Worm (Caenorhabditis elegans): ENCODE measurements around the gene slc-25A26.

slc-25A26 gene

DNA sequence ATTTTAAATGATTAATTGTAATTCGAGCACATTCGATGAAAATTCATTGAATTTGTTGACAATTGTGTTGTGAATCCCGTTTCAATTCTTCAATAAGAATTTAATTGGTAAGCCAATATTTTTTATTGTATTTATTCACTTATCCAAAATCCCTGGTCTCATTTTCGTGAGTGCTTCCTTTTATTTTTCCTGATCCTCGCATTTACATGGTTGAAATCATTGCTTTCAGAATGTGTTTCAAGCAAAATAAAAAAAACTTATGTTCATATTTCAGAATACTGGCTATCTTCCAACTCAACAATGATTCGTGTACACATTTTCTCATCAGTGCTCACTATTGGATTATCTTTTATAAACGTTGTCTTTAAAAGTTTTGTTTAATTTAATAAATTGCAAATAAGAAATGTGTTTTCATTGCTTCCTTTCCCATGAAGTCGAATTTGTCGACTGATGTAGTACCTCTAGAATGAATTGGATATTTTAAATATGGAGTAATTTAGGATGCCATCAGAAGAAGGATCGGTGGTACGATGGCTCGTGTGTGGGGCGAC is at the start of gene slc-25A26, which contains the start of gene D1046.18:
TSS of gene slc-25A26 (plus strand) at position 501 of the 551 bp plus-strand sequence.
TSS of gene D1046.18 (plus strand) at position 301 of the 551 bp plus-strand sequence.
- TF ChIP-seq C34F6.9 (tag; optimal IDR thresholded peaks at IDR 0.05) (no peak), nhr-21 (tag; optimal IDR thresholded peaks at IDR 0.05) (no peak), peb-1 (tag; optimal IDR thresholded peaks at IDR 0.05) (no peak), skn-1 (tag; optimal IDR thresholded peaks at IDR 0.05) (no peak), ztf-1 (GFP tag; conservative IDR thresholded peaks at IDR 0.05) (no peak), unc-62 (GFP tag; optimal IDR thresholded peaks at IDR 0.05) (no peak), sem-4 (tag; optimal IDR thresholded peaks at IDR 0.05) (no peak)

DNA sequence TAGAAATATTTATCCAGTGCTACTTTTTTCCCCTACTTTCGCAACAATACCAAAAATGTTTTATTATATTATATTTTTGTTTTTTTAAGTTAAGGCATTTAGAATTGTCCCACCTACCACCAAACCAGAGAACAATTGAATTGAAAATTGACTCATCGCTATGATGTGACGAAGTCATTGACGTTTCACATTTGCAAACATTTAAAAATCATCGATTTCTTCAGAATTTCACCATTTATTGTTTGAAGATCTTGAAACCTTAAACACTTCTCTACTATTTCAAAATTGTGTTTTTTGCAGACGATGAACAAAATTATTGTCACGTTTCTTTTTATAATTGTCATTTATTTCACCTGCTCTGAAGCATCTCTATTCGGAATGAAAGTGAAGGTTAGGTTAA is 49.1 kb upstream of the slc-25A26 start, which contains the start of gene C09G9.8:
TSS of gene C09G9.8 (plus strand) at position 301 of the 400 bp plus-strand sequence.
- TF ChIP-seq lin-13 (GFP tag; optimal IDR thresholded peaks at IDR 0.05) (no peak), snpc-4 (tag; optimal IDR thresholded peaks at IDR 0.05) (no peak), nhr-77 (tag; optimal IDR thresholded peaks at IDR 0.05) (no peak), crh-2 (tag; optimal IDR thresholded peaks at IDR 0.05) (no peak), nhr-129 (tag; optimal IDR thresholded peaks at IDR 0.05) (no peak), mbf-1 (tag; optimal IDR thresholded peaks at IDR 0.05) (no peak), ceh-82 (tag; optimal IDR thresholded peaks at IDR 0.05) (no peak), peb-1 (tag; optimal IDR thresholded peaks at IDR 0.05) (no peak), ztf-11 (tag; optimal IDR thresholded peaks at IDR 0.05) (no peak), mab-5 (tag; optimal IDR thresholded peaks at IDR 0.05) (no peak), lin-11 (tag; optimal IDR thresholded peaks at IDR 0.05) (no peak), egl-27 (tag; optimal IDR thresholded peaks at IDR 0.05) (no peak), mdl-1 (tag; optimal IDR thresholded peaks at IDR 0.05) (no peak)

DNA sequence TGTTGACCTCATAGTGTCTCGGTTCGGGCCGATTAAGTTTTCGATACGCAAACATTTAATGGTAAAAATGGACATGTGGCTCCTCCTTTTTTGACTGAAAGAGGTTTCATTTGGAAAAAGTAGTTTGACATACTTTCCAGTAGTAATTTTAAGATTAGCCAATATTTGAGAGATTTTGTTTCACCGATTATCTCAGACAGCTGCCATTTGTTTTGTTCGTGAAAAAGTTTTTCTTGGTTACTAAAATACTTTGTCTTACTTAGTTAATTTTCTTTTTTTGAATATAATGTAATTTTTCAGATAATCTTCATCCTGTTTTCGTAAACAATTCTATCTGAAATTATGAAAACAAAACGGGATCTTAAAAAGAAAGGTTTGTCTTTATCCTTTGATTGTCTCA is 44.0 kb upstream of the slc-25A26 start, which contains the start of gene C09G9.5:
TSS of gene C09G9.5 (plus strand) at position 301 of the 400 bp plus-strand sequence.
- TF ChIP-seq elt-1 (tag; optimal IDR thresholded peaks at IDR 0.05) (no peak), ama-1 (optimal IDR thresholded peaks at IDR 0.05) (no peak), ztf-11 (tag; optimal IDR thresholded peaks at IDR 0.05) (no peak), peb-1 (tag; optimal IDR thresholded peaks at IDR 0.05) (no peak), mdl-1 (tag; optimal IDR thresholded peaks at IDR 0.05) (no peak), R02D3.7 (tag; optimal IDR thresholded peaks at IDR 0.05) (no peak), zag-1 (tag; optimal IDR thresholded peaks at IDR 0.05) (no peak), nhr-21 (tag; optimal IDR thresholded peaks at IDR 0.05) (no peak)

DNA sequence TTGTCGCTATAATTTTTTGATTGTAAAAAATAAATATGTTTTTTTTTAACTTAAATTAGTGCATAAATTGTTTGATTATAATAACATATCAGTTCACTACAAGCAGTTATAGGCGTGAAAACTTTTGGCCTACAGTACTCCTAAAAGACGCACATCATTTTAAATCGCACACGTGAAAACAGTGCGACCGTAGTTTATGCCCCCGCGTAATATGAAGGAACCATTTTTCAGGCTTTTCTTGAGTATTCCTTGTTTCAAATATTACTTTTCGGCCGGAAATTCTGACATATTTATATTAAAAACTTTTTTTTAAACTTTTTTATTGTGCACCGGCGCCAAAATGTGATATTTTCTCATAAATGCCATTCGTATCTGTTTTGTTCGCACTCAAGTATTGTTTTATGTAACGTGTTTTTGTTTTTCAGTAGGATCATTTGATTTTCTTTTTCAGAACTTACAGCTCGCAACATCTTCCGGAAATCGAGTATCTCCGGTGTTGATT is 41.7 kb upstream of the slc-25A26 start, which contains the start of gene oma-1:
TSS of gene oma-1 (plus strand) at position 452 of the 502 bp plus-strand sequence.
- TF ChIP-seq snpc-4 (tag; optimal IDR thresholded peaks at IDR 0.05): no peak
- TF ChIP-seq lin-11 (tag; optimal IDR thresholded peaks at IDR 0.05): no peak
- TF ChIP-seq ceh-16 (tag; optimal IDR thresholded peaks at IDR 0.05): no peak
- no peak for TF ChIP-seq dmd-4 (tag; optimal IDR thresholded peaks at IDR 0.05)
- no peak for TF ChIP-seq skn-1 (tag; optimal IDR thresholded peaks at IDR 0.05)
- TF ChIP-seq nhr-77 (tag; optimal IDR thresholded peaks at IDR 0.05): no peak
- no peak for TF ChIP-seq lin-39 (tag; optimal IDR thresholded peaks at IDR 0.05)
- TF ChIP-seq unc-62 (GFP tag; optimal IDR thresholded peaks at IDR 0.05): no peak

DNA sequence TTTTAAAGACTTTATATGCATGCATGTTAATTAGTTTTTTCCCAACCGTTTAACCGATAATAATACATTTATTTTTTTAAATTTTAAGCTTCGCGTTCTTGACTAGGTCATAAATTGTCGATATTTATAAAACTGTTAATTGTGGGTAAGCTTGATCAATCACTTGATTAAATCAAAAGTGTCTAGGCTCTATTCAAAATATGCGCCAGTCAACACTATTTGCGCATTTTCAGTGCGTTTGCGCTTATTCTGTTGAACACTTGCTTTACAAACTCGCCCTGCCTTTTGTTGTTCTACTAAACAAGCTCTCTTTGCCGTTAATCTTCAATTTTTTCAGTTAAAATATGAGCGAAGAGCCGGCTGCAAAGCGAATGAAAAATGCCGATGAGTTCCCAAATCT is 39.1 kb upstream of the slc-25A26 start, which contains the start of gene spr-2:
TSS of gene spr-2 (plus strand) at position 332 of the 400 bp plus-strand sequence.
- TF ChIP-seq sma-9 (GFP tag; optimal IDR thresholded peaks at IDR 0.05) (peak; percentile 75), sma-9 (tag; optimal IDR thresholded peaks at IDR 0.05) (no peak), ztf-4 (tag; optimal IDR thresholded peaks at IDR 0.05) (peak; percentile 4), lin-11 (tag; optimal IDR thresholded peaks at IDR 0.05) (peak; percentile 38), ZK546.5 (tag; optimal IDR thresholded peaks at IDR 0.05) (no peak), sem-4 (tag; optimal IDR thresholded peaks at IDR 0.05) (peak; percentile 56), mdl-1 (tag; optimal IDR thresholded peaks at IDR 0.05) (no peak), nhr-23 (tag; optimal IDR thresholded peaks at IDR 0.05) (no peak), nhr-10 (tag; optimal IDR thresholded peaks at IDR 0.05) (peak; percentile 32), nhr-11 (tag; optimal IDR thresholded peaks at IDR 0.05) (no peak), unc-62 (GFP tag; optimal IDR thresholded peaks at IDR 0.05) (no peak), skn-1 (tag; optimal IDR thresholded peaks at IDR 0.05) (no peak), alr-1 (tag; optimal IDR thresholded peaks at IDR 0.05) (no peak), sma-3 (GFP tag; optimal IDR thresholded peaks at IDR 0.05) (peak; percentile 70), unc-55 (GFP tag; optimal IDR thresholded peaks at IDR 0.05) (peak; percentile 90), gmeb-1 (tag; optimal IDR thresholded peaks at IDR 0.05) (peak; percentile 89), elt-1 (tag; optimal IDR thresholded peaks at IDR 0.05) (no peak), ceh-16 (tag; optimal IDR thresholded peaks at IDR 0.05) (no peak), dmd-4 (tag; optimal IDR thresholded peaks at IDR 0.05) (no peak), nhr-77 (tag; optimal IDR thresholded peaks at IDR 0.05) (no peak), nhr-129 (tag; optimal IDR thresholded peaks at IDR 0.05) (peak; percentile 72), zag-1 (tag; optimal IDR thresholded peaks at IDR 0.05) (no peak), F13H6.1 (tag; optimal IDR thresholded peaks at IDR 0.05) (peak; percentile 67), nhr-12 (tag; optimal IDR thresholded peaks at IDR 0.05) (no peak), mab-5 (tag; optimal IDR thresholded peaks at IDR 0.05) (peak; percentile 20), lsy-2 (tag; optimal IDR thresholded peaks at IDR 0.05) (peak; percentile 60 to 90), crh-2 (tag; optimal IDR thresholded peaks at IDR 0.05) (peak; percentile 80), nhr-25 (tag; optimal IDR thresholded peaks at IDR 0.05) (peak; percentile 71), peb-1 (tag; optimal IDR thresholded peaks at IDR 0.05) (no peak), aly-2 (tag; optimal IDR thresholded peaks at IDR 0.05) (no peak), elt-3 (tag; optimal IDR thresholded peaks at IDR 0.05) (no peak)

All from whole organism, L2 larva.